Fruit fly (Drosophila melanogaster): ENCODE measurements around the gene D1.

DNA sequence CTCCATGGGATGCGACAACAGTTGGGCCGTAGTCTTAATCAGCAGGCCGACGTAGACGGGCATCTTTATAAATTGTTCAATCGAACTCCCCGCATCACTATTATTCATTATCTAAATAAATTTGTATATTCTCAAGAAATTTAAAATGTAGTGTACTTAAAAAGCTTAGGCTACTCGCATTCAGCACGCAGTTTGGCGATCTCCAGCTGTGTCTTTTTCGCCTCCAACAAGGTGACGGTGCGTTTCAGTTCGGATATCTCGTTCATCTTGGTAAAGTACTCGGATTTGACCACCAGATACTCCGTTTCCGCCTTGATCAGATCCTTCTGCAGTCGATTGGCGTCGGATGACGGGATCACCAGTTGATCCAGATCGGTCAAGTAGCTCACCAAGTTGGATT is 17.2 kb upstream of the D1 start, which contains the start of gene CG16736:
- TF ChIP-seq vri (GFP tag; optimal IDR thresholded peaks at IDR 0.05): no peak
- TF ChIP-seq spab (GFP tag; optimal IDR thresholded peaks at IDR 0.05): no peak
- no peak for TF ChIP-seq Lpt (GFP tag; optimal IDR thresholded peaks at IDR 0.05)
- no peak for TF ChIP-seq achi (GFP tag; optimal IDR thresholded peaks at IDR 0.05)
- TF ChIP-seq CG11294 (GFP tag; IDR thresholded peaks at IDR 0.05): no peak
